Fruit fly (Drosophila melanogaster) whole organism, pupa: ENCODE measurements around the gene Cngl.

Source experiments
- CG10348 ChIP-seq: fragments of 200-800 bp; sonication (Bioruptor generic); IDR thresholded peaks from 2 replicates; pipeline ENCODE4 v1.3.6; 2022; ENCODE audit warnings: missing biosample characterization, missing genetic modification characterization
- CG9948 ChIP-seq: fragments of 200-800 bp; sonication (Bioruptor generic); optimal IDR thresholded peaks from 2 replicates; lab custom pipeline; 2018; ENCODE audit warnings: missing biosample characterization, mild to moderate bottlenecking, missing genetic modification characterization, moderate library complexity
- D1 ChIP-seq: fragments of 200-800 bp; sonication (Bioruptor generic); optimal IDR thresholded peaks from 2 replicates; lab custom pipeline; 2018; ENCODE audit warnings: missing biosample characterization, mild to moderate bottlenecking, missing genetic modification characterization, moderate library complexity
- Pif1A ChIP-seq: fragments of 200-800 bp; sonication (Bioruptor generic); optimal IDR thresholded peaks from 3 replicates; lab custom pipeline; 2016; ENCODE audit warnings: missing biosample characterization, missing genetic modification characterization

- no peak for TF ChIP-seq CG10348 (GFP tag; lab: Robert Waterston, UW)
- no peak for TF ChIP-seq D1 (tag; lab: Kevin White, UChicago)
- TF ChIP-seq CG9948 (tag; lab: Kevin White, UChicago) = no peak
- no peak for TF ChIP-seq Pif1A (GFP tag; lab: Kevin White, UChicago)
Observed at dm6 chrX:15471904-15472303, 30.9 kb upstream of the Cngl start, which contains the start of the genes Grip128 and Alg14.
